Worm (Caenorhabditis elegans): ENCODE data around the gene srt-6.

DNA sequence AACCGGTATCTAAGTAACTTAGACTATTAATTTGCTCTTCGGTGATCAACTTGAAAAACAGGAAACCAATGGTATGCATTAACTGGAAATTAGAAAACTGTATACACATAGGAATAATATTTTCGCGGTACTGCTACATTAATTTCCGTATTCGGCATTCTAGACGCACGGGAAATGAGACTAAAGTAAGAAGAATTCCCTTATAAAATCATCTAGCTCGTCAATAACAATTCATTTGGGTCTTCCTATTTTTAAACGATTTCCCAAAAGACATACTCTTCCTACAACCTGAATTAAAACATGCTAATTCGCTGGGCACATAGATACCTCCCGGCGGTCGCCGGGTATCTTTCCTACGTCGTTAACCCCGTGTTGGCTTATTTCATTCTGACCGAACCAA, 6.3 kb downstream of the srt-6 start, which contains the start of gene srj-13:
- no peak for TF ChIP-seq skn-1 (tag; optimal IDR thresholded peaks at IDR 0.05)
- TF ChIP-seq nhr-28 (tag; optimal IDR thresholded peaks at IDR 0.05): no peak
- no peak for TF ChIP-seq unc-39 (tag; optimal IDR thresholded peaks at IDR 0.05)
- no peak for TF ChIP-seq unc-62 (GFP tag; optimal IDR thresholded peaks at IDR 0.05)
- TF ChIP-seq nhr-11 (tag; optimal IDR thresholded peaks at IDR 0.05): no peak
- TF ChIP-seq zag-1 (tag; optimal IDR thresholded peaks at IDR 0.05): no peak
- no peak for TF ChIP-seq nhr-23 (tag; optimal IDR thresholded peaks at IDR 0.05)
- TF ChIP-seq snpc-4 (tag; optimal IDR thresholded peaks at IDR 0.05): no peak
- TF ChIP-seq nfya-1 (tag; optimal IDR thresholded peaks at IDR 0.05; ENCODE audit: insufficient read depth): no peak
- TF ChIP-seq eor-1 (tag; optimal IDR thresholded peaks at IDR 0.05): no peak
- TF ChIP-seq pha-4 (tag; optimal IDR thresholded peaks at IDR 0.05): no peak
- no peak for TF ChIP-seq pqm-1 (tag; optimal IDR thresholded peaks at IDR 0.05)
